Worm (Caenorhabditis elegans): ENCODE measurements around the gene fbxb-57.

DNA sequence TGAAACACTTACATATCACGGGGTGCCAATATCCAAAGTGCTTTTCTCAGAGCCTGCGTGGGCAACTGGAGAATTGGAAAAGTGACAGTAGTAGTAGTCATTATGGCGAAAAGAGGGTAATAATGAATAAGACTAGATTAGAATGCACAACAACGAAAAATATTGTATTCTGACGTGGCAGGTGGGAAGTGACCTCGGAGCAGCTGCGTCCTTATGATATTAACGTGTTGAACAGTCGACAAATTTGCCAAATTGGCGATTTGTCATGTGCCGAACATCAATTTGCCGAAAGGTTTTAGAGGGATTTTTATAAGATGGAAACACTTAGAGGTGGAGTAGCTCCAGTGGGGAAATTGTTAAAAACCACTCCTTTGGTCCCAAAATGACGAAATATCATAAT, 37.6 kb upstream of the fbxb-57 start, which contains the start of gene str-81:
- no peak for TF ChIP-seq mxl-1 (tag; optimal IDR thresholded peaks at IDR 0.05)
- no peak for TF ChIP-seq nhr-27 (tag; optimal IDR thresholded peaks at IDR 0.05)
- no peak for TF ChIP-seq pbrm-1 (GFP tag; IDR thresholded peaks at IDR 0.05)
- no peak for TF ChIP-seq zfh-2 (GFP tag; conservative IDR thresholded peaks at IDR 0.05)
- no peak for TF ChIP-seq cebp-1 (GFP tag; IDR thresholded peaks at IDR 0.05)
- no peak for TF ChIP-seq cebp-1 (tag; optimal IDR thresholded peaks at IDR 0.05)
- no peak for TF ChIP-seq lsl-1 (GFP tag; optimal IDR thresholded peaks at IDR 0.05)
- no peak for TF ChIP-seq nfya-1 (tag; optimal IDR thresholded peaks at IDR 0.05; ENCODE audit: borderline replicate concordance, insufficient read depth)
